Worm (Caenorhabditis elegans) whole organism, young adult: Measurements from ENCODE around the gene math-39.
"Not testable (repeated sequence)": the region's sequence is repeated elsewhere in the genome, so short reads cannot be mapped to it uniquely, and the experiment has no call there.

ENCODE experiments used
- B0019.2 ChIP-seq: fragments of 200-800 bp; sonication (Bioruptor generic); conservative IDR thresholded peaks from 2 replicates; pipeline ENCODE4 v1.3.6; 2022; ENCODE audit warnings: missing genetic modification reagents, missing genetic modification characterization, missing compliant biosample characterization
- D2030.7 ChIP-seq: fragments of 200-800 bp; sonication (Bioruptor generic); IDR thresholded peaks from 2 replicates; pipeline ENCODE4 v1.3.6; 2022; ENCODE audit warnings: missing genetic modification reagents, missing genetic modification characterization, missing compliant biosample characterization
- F33H1.4 ChIP-seq: fragments of 200-800 bp; sonication (Bioruptor generic); IDR thresholded peaks from 2 replicates; pipeline ENCODE4 v1.3.6; 2022; ENCODE audit warnings: missing genetic modification reagents, missing genetic modification characterization, missing compliant biosample characterization
- F55B11.4 ChIP-seq: sonication (generic microtip); optimal IDR thresholded peaks from 2 replicates; lab custom pipeline; 2016; ENCODE audit warnings: missing compliant biosample characterization, missing genetic modification characterization, borderline replicate concordance; ENCODE audit not compliant: insufficient read depth
- F57A8.1 ChIP-seq: fragments of 200-800 bp; sonication (Bioruptor generic); optimal IDR thresholded peaks from 2 replicates; lab custom pipeline; 2018; ENCODE audit warnings: mild to moderate bottlenecking, missing genetic modification characterization, moderate library complexity, missing compliant biosample characterization
- Y95B8A.8 ChIP-seq: fragments of 200-800 bp; sonication (Bioruptor generic); IDR thresholded peaks from 2 replicates; pipeline ENCODE4 v1.3.6; 2022; ENCODE audit warnings: missing genetic modification reagents, missing genetic modification characterization, missing compliant biosample characterization
- akir-1 ChIP-seq: fragments of 200-800 bp; sonication (Bioruptor generic); optimal IDR thresholded peaks from 2 replicates; lab custom pipeline; 2018; ENCODE audit warnings: mild to moderate bottlenecking, missing genetic modification characterization, moderate library complexity, missing compliant biosample characterization
- ama-1 ChIP-seq, 3 experiments: fragments of 150-350 bp in 1 of 3; sonication (generic microtip) in 2 of 3; optimal IDR thresholded peaks; 2 replicates each; lab custom pipeline; 2014 to 2018; ENCODE audit warnings: missing biosample characterization in 2 of 3, missing genetic modification characterization in 2 of 3, missing genetic modification reagents in 2 of 3
- athp-1 ChIP-seq: sonication (generic microtip); optimal IDR thresholded peaks from 2 replicates; lab custom pipeline; 2017; ENCODE audit warnings: mild to moderate bottlenecking, missing genetic modification characterization, missing compliant biosample characterization
- attf-3 ChIP-seq: fragments of 200-800 bp; sonication (Bioruptor generic); conservative IDR thresholded peaks from 2 replicates; pipeline ENCODE4 v1.3.6; 2022; ENCODE audit warnings: missing genetic modification reagents, missing genetic modification characterization, missing compliant biosample characterization
- cebp-1 ChIP-seq, 2 experiments: fragments of 200-800 bp in 1 of 2; sonication (Bioruptor generic) in 1 of 2; sonication (generic microtip) in 1 of 2; IDR thresholded peaks in 1 of 2; optimal IDR thresholded peaks in 1 of 2; 2 replicates each; pipeline versions ENCODE4 v1.3.6 to Lab custom; 2017 to 2022; ENCODE audit warnings: missing compliant biosample characterization in 2 of 2, missing genetic modification characterization in 2 of 2, mild to moderate bottlenecking in 1 of 2, missing genetic modification reagents in 1 of 2, moderate library complexity in 1 of 2
- ceh-79 ChIP-seq: sonication (generic microtip); optimal IDR thresholded peaks from 2 replicates; lab custom pipeline; 2017; ENCODE audit warnings: mild to moderate bottlenecking, missing genetic modification characterization, missing compliant biosample characterization
- chd-7 ChIP-seq: sonication (generic microtip); optimal IDR thresholded peaks from 2 replicates; lab custom pipeline; 2016; ENCODE audit warnings: mild to moderate bottlenecking, missing genetic modification characterization, moderate library complexity, missing compliant biosample characterization
- die-1 ChIP-seq: sonication (generic microtip); optimal IDR thresholded peaks from 2 replicates; lab custom pipeline; 2016; ENCODE audit warnings: missing genotype, mild to moderate bottlenecking, missing genetic modification characterization, missing compliant biosample characterization
- ekl-4 ChIP-seq: fragments of 200-800 bp; sonication (Bioruptor generic); IDR thresholded peaks from 2 replicates; pipeline ENCODE4 v1.3.6; 2022; ENCODE audit warnings: missing genetic modification reagents, missing genetic modification characterization, missing compliant biosample characterization
- hmg-1.2 ChIP-seq: fragments of 200-800 bp; sonication (Bioruptor generic); IDR thresholded peaks from 2 replicates; pipeline ENCODE4 v1.3.6; 2022; ENCODE audit warnings: missing genetic modification reagents, missing genetic modification characterization, missing compliant biosample characterization
- hmg-20 ChIP-seq: fragments of 200-800 bp; sonication (Bioruptor generic); IDR thresholded peaks from 2 replicates; pipeline ENCODE4 v1.3.6; 2022; ENCODE audit warnings: missing genetic modification reagents, missing genetic modification characterization, missing compliant biosample characterization
- lag-1 ChIP-seq: fragments of 200-800 bp; sonication (Bioruptor generic); IDR thresholded peaks from 2 replicates; pipeline ENCODE4 v1.3.6; 2022; ENCODE audit warnings: missing genetic modification reagents, missing genetic modification characterization, missing compliant biosample characterization
- lin-26 ChIP-seq: fragments of 200-800 bp; sonication (Bioruptor generic); IDR thresholded peaks from 2 replicates; pipeline ENCODE4 v1.3.6; 2022; ENCODE audit warnings: missing genetic modification reagents, missing genetic modification characterization, missing compliant biosample characterization
- lir-1 ChIP-seq: fragments of 200-800 bp; sonication (Bioruptor generic); conservative IDR thresholded peaks from 2 replicates; pipeline ENCODE4 v1.3.6; 2022; ENCODE audit warnings: missing genetic modification reagents, missing genetic modification characterization, missing compliant biosample characterization
- madf-6 ChIP-seq: fragments of 200-800 bp; sonication (Bioruptor generic); IDR thresholded peaks from 2 replicates; pipeline ENCODE4 v1.3.6; 2022; ENCODE audit warnings: missing genetic modification reagents, missing genetic modification characterization, missing compliant biosample characterization
- mel-28 ChIP-seq: sonication (generic microtip); optimal IDR thresholded peaks from 2 replicates; lab custom pipeline; 2016; ENCODE audit warnings: borderline replicate concordance, mild to moderate bottlenecking, missing genetic modification characterization, missing compliant biosample characterization
- mxl-1 ChIP-seq: sonication (generic microtip); optimal IDR thresholded peaks from 2 replicates; lab custom pipeline; 2016; ENCODE audit warnings: missing genetic modification characterization, missing compliant biosample characterization
- nfyb-1 ChIP-seq: fragments of 200-800 bp; sonication (Bioruptor generic); IDR thresholded peaks from 2 replicates; pipeline ENCODE4 v1.3.6; 2022; ENCODE audit warnings: missing genetic modification reagents, missing genetic modification characterization, missing compliant biosample characterization
- nhr-80 ChIP-seq: sonication (generic microtip); optimal IDR thresholded peaks from 2 replicates; lab custom pipeline; 2016; ENCODE audit warnings: missing genetic modification characterization, missing compliant biosample characterization
- pbrm-1 ChIP-seq: fragments of 200-800 bp; sonication (Bioruptor generic); IDR thresholded peaks from 2 replicates; pipeline ENCODE4 v1.3.6; 2022; ENCODE audit warnings: missing genetic modification reagents, missing genetic modification characterization, missing compliant biosample characterization
- snpc-3.4 ChIP-seq: sonication (generic microtip); optimal IDR thresholded peaks from 2 replicates; lab custom pipeline; 2017; ENCODE audit warnings: missing genetic modification characterization, mild to moderate bottlenecking, missing compliant biosample characterization, antibody characterized with exemption, moderate library complexity, missing genotype, missing genetic modification reagents
- unc-130 ChIP-seq: sonication (generic microtip); optimal IDR thresholded peaks from 2 replicates; lab custom pipeline; 2016; ENCODE audit warnings: missing genetic modification reagents, missing genetic modification characterization, missing compliant biosample characterization
- xnd-1 ChIP-seq: sonication (generic microtip); optimal IDR thresholded peaks from 2 replicates; lab custom pipeline; 2016; ENCODE audit warnings: missing genotype, missing genetic modification reagents, missing genetic modification characterization, missing compliant biosample characterization
- zim-3 ChIP-seq: sonication (generic microtip); optimal IDR thresholded peaks from 2 replicates; lab custom pipeline; 2017; ENCODE audit warnings: mild to moderate bottlenecking, missing genetic modification characterization, moderate library complexity, missing compliant biosample characterization
- ztf-28 ChIP-seq: fragments of 200-800 bp; sonication (Bioruptor generic); IDR thresholded peaks from 2 replicates; pipeline ENCODE4 v1.3.6; 2022; ENCODE audit warnings: missing genetic modification reagents, missing genetic modification characterization, missing compliant biosample characterization

math-39 gene

DNA sequence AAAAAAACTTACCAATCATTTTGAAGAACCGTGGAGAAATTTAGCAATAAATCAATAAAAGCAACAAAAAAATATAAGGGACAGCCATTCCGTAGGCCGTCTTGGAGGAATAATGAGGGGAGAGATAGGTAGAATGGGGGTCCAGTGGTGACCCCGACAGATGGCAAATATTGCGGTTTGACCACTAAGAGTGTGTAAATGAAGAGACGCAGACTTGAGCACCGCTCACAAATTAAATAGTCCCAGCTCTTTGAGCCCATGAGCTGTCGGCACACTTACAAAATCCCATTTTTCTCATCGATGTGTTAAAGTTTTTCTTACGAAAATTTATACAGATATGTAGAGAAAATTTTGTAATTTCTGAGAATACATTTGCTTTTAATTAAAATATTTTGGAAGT is 11.4 kb upstream of the math-39 start, which contains the start of gene fbxa-3:
Gene fbxa-3 (minus strand): TSS at position 101 of the 400 bp plus-strand sequence.
- TF ChIP-seq cebp-1 (GFP tag; IDR thresholded peaks at IDR 0.05; lab: Robert Waterston, UW): no peak
- TF ChIP-seq cebp-1 (tag; optimal IDR thresholded peaks at IDR 0.05; lab: Kevin White, UChicago): no peak
- TF ChIP-seq akir-1 (GFP tag; lab: Kevin White, UChicago): no peak
- TF ChIP-seq lin-26 (GFP tag; lab: Robert Waterston, UW): no peak

DNA sequence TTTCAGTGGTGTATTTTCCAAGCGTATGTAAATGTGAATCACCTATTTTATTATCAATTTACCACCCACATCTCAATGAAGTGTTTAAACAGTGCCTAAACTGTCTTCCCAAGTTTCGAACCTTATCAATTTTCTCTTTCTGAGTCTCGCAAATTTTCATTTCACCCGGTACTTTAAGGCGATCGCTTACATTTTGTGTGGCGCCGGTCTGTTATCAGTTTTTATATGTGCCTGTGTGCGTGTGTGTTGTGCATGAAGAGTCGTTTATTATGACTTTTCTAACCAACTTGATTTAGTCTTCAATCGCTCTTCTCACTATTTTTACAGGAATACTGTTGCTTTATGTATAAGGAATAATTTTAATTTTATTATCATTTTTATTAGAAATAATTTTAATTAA is 8.5 kb upstream of the math-39 start:
- TF ChIP-seq nhr-80 (tag; lab: Kevin White, UChicago): peak; percentile 27

DNA sequence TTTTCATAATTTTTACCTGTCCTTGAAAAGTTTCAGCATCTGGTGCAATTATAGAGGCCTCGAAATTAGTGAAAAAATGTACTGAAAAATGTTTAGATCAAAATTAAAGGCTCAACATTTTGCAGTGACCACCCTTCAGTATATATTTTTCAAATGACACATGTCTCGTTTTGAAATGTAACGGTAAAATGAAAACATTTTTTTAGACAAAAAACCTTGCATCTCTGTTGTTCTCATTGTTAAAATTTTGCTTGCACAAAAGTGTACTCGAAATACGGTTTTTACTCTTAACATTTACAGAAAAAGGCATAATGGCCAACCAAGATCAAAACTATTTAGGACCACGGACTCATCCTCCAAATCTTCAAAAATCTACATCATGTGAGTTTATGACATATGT is 7.8 kb upstream of the math-39 start, which contains the start of gene math-41:
Gene math-41 (plus strand): TSS at position 301 of the 400 bp plus-strand sequence.
- not testable (repeated sequence) for TF ChIP-seq F33H1.4 (GFP tag; lab: Robert Waterston, UW); die-1; F55B11.4
- TF ChIP-seq, all 124 proteins: peak for 0; not testable (repeated sequence) for 124

DNA sequence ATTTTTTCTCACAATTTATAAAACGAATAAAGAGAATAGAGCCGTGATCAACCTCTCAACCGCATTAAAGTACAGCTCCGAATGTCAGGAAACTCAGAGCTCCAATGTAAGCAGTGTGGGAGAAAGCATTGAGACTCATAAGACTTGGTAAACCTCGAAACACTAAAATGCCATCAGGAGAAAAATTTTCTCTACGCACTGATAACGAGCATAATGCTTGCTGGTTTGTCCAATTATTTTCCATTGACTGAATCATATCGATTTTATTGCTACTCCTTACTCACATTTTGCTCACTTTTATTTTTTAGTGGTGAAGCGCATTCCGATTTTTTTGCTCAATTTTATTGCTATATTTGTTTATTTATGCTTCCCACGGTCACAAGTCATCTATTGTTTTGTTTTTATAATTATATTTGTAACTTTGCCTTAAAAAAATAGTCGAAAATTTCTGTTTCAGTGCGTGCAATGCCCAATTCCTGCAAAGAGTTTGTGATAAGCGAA is 1.9 kb upstream of the math-39 start, which contains the start of gene math-40:
Gene math-40 (plus strand): TSS at position 451 of the 501 bp plus-strand sequence.
- TF ChIP-seq nhr-80 (tag; lab: Kevin White, UChicago) (peak; percentile 48), ama-1 (optimal IDR thresholded peaks at IDR 0.05; lab: Kevin White, UChicago) (no peak), ama-1 (GFP tag; optimal IDR thresholded peaks at IDR 0.05; lab: Kevin White, UChicago) (no peak)
- TF ChIP-seq, all 124 proteins: peak for 1

DNA sequence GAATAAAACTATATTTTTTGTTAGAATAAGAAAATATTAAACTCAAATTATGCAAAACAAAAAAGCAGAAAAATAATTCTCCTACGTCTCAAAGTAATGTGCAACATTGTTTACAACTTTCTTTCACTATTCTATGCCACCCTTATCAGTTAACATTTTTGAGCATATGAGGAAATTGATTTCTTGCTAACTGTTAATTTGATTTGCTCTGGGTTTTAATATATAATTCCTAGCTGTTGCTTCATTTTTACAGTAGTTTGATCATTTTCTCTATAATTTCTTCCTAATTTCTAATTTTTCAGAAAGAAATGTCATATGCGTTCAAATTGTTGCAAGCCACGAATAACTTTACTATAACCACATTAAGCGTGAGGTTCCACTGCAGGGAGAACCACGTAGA is 4.1 kb downstream of the math-39 start, which contains the start of gene T08E11.1:
Gene T08E11.1 (plus strand): TSS at position 301 of the 400 bp plus-strand sequence.
- no peak for TF ChIP-seq ekl-4 (GFP tag; lab: Robert Waterston, UW)
- TF ChIP-seq, all 124 proteins: peak for 0

DNA sequence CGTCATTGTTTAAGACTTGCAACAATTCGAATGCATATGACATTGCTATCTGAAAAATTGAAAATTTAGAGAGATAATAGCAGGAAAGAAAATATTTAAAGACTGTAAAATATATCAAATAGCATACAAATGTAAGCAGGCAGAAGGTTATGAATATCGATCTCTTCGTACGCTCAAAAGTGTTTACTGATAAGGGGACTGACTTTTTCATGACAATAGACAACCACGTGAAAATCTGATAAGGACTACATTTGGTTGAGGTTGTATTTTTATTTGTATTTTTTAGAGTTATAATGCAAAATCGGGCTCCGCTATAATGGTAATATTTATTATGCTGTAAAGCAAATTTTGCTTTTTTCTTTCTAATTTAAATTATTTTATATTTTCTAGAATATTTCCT is 10.8 kb downstream of the math-39 start, which contains the start of the genes C52E2.5 and C52E2.4:
Gene C52E2.5 (minus strand): TSS at position 43 of the 400 bp plus-strand sequence.
Gene C52E2.4 (plus strand): TSS at position 252 of the 400 bp plus-strand sequence.
- TF ChIP-seq nhr-80 (tag; lab: Kevin White, UChicago) (peak; percentile 60), hmg-1.2 (GFP tag; lab: Robert Waterston, UW) (no peak), lag-1 (GFP tag; lab: Robert Waterston, UW) (no peak)

DNA sequence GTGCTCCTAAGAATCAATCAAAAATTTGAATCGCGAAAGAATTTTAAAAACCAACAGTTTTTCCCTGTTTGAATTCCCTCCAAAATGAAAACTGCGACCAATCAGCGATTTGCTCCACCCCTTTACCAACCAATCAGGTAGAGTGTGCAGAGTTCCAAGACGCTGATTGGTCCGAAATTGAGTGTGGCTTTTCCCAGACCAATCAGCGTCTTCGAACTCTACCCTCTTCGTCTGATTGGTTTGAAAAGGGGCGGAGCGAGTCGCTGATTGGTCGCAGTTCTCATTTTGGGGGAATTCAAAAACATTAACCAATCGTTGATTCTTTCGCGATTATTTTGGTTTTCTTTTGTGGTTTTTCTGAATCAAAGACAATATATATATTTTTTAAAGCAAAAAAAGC is 12.4 kb downstream of the math-39 start:
- TF ChIP-seq F57A8.1 (GFP tag; lab: Kevin White, UChicago) (no peak), nfyb-1 (GFP tag; lab: Robert Waterston, UW) (peak; percentile 58; the same call in 1 of the 2 replicates), zim-3 (tag; lab: Kevin White, UChicago) (no peak), madf-6 (no peak), unc-130 (GFP tag; lab: Kevin White, UChicago) (no peak), snpc-3.4 (tag; lab: Kevin White, UChicago) (no peak)

DNA sequence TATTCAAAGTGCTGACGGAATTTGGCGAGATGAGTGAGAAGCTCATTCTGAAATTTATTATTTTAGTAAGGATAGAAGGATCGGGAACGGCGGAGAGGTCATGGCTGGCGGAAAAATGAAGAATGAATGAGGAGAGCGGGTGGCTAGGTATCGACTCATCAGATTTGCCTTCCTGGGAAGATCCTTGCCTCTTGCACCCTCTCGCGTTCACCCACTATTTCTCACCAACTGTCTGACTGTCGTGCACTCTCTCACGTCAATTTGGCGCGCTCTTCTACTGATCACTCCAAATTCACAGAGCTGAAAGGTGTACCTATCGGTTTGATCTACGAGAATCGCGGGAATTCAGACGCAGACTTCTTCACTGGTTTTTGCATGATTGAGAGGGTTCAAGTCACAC is 16.0 kb downstream of the math-39 start, which contains the start of gene fbxb-97:
Gene fbxb-97 (minus strand): TSS at position 53 of the 400 bp plus-strand sequence.
- TF ChIP-seq chd-7 (tag; lab: Kevin White, UChicago) (no peak), madf-6 (peak; percentile 42; the same call in 1 of the 2 replicates), hmg-1.2 (GFP tag; lab: Robert Waterston, UW) (peak; percentile 20; the same call in 1 of the 2 replicates), hmg-20 (GFP tag; lab: Robert Waterston, UW) (no peak)

DNA sequence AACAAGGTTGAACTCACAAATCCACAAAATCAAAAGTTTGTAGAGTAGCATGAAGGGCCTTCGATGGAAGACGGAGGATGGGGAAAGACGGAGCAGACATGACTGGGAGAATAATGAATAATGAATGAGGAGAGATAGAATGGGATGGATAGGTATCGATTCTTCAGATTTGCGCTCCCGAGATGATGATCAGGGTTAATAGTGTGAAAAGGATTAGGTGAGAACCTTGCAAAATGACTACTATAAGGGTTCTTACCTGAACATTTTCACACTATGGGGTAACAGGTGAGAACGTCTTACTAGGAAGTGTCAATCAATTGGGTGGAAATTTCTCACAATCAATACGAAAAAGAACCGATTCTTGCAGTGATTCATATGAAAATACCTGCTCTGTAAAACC is 18.2 kb downstream of the math-39 start, which contains the start of gene fbxb-96:
Gene fbxb-96 (minus strand): TSS at position 101 of the 400 bp plus-strand sequence.
- TF ChIP-seq xnd-1 (tag; lab: Kevin White, UChicago) (no peak), lir-1 (no peak), mel-28 (tag; lab: Kevin White, UChicago) (no peak), mxl-1 (tag; lab: Kevin White, UChicago) (no peak), F55B11.4 (no peak), athp-1 (tag; lab: Kevin White, UChicago) (no peak), ceh-79 (tag; lab: Kevin White, UChicago) (no peak), ztf-28 (GFP tag; lab: Robert Waterston, UW) (no peak), B0019.2 (GFP tag; lab: Robert Waterston, UW) (no peak), pbrm-1 (GFP tag; lab: Robert Waterston, UW) (no peak), Y95B8A.8 (GFP tag; lab: Robert Waterston, UW) (no peak), attf-3 (GFP tag; lab: Robert Waterston, UW) (no peak), D2030.7 (no peak)
